Fruit fly (Drosophila melanogaster) whole organism, embryonic: ENCODE results near the gene Pdzd8.
A peak's percentile ranks its signal among the peaks of the same experiment; 100 is the strongest.

Experiments
- C15 ChIP-seq: fragments of 200-800 bp; sonication (Bioruptor generic); IDR thresholded peaks from 3 replicates; pipeline ENCODE4 v1.3.6; 2022; ENCODE audit warnings: missing biosample characterization, missing genetic modification characterization
- CG10147 ChIP-seq: fragments of 200-800 bp; sonication (Bioruptor generic); optimal IDR thresholded peaks from 2 replicates; lab custom pipeline; 2019; ENCODE audit warnings: missing biosample characterization, mild to moderate bottlenecking, missing genetic modification characterization, moderate library complexity
- CG10366 ChIP-seq: fragments of 200-800 bp; sonication (Bioruptor generic); IDR thresholded peaks from 2 replicates; pipeline ENCODE4 v1.3.6; 2022; ENCODE audit warnings: missing biosample characterization, missing genetic modification characterization
- CG12219 ChIP-seq: fragments of 200-800 bp; sonication (Bioruptor generic); optimal IDR thresholded peaks from 3 replicates; lab custom pipeline; 2018; ENCODE audit warnings: missing biosample characterization, mild to moderate bottlenecking, missing genetic modification characterization
- CG12659 ChIP-seq: fragments of 200-800 bp; sonication (Bioruptor generic); optimal IDR thresholded peaks from 3 replicates; lab custom pipeline; 2017; ENCODE audit warnings: mild to moderate bottlenecking, missing biosample characterization, missing genetic modification reagents, missing genetic modification characterization
- CG12769 ChIP-seq: fragments of 200-800 bp; sonication (Bioruptor generic); optimal IDR thresholded peaks from 2 replicates; lab custom pipeline; 2019; ENCODE audit warnings: missing biosample characterization, mild to moderate bottlenecking, missing genetic modification characterization, moderate library complexity
- CG15696 ChIP-seq: fragments of 200-800 bp; sonication (Bioruptor generic); optimal IDR thresholded peaks from 2 replicates; lab custom pipeline; 2019; ENCODE audit warnings: missing biosample characterization, mild to moderate bottlenecking, missing genetic modification characterization, moderate library complexity
- CG18262 ChIP-seq: fragments of 200-800 bp; optimal IDR thresholded peaks from 3 replicates; lab custom pipeline; 2019; ENCODE audit warnings: missing biosample characterization, mild to moderate bottlenecking, missing genetic modification characterization, moderate library complexity
- CG18619 ChIP-seq: fragments of 200-800 bp; sonication (Bioruptor generic); optimal IDR thresholded peaks from 3 replicates; lab custom pipeline; 2017; ENCODE audit warnings: missing biosample characterization, mild to moderate bottlenecking, missing genetic modification characterization
- CG3065 ChIP-seq: fragments of 200-800 bp; sonication (Bioruptor generic); optimal IDR thresholded peaks from 2 replicates; lab custom pipeline; 2016; ENCODE audit warnings: missing biosample characterization, missing genetic modification characterization
- CG33213 ChIP-seq: fragments of 200-800 bp; sonication (Bioruptor generic); optimal IDR thresholded peaks from 3 replicates; lab custom pipeline; 2016; ENCODE audit warnings: missing biosample characterization, missing genetic modification characterization
- CG3407 ChIP-seq: fragments of 200-800 bp; sonication (Bioruptor generic); optimal IDR thresholded peaks from 2 replicates; lab custom pipeline; 2018; ENCODE audit warnings: missing biosample characterization, mild to moderate bottlenecking, missing genetic modification characterization
- CG4730 ChIP-seq: fragments of 200-800 bp; sonication (Bioruptor generic); IDR thresholded peaks from 2 replicates; pipeline ENCODE4 v1.3.6; 2022; ENCODE audit warnings: missing biosample characterization, missing genetic modification characterization
- CG4854 ChIP-seq: fragments of 200-800 bp; sonication (Bioruptor generic); optimal IDR thresholded peaks from 2 replicates; lab custom pipeline; 2016; ENCODE audit warnings: missing biosample characterization, missing genetic modification characterization, inconsistent platforms
- CG5953 ChIP-seq: fragments of 200-800 bp; sonication (Bioruptor generic); IDR thresholded peaks from 2 replicates; pipeline ENCODE4 v1.3.6; 2022; ENCODE audit warnings: missing biosample characterization, missing genetic modification characterization
- CG9932 ChIP-seq: fragments of 200-800 bp; sonication (Bioruptor generic); IDR thresholded peaks from 2 replicates; pipeline ENCODE4 v1.3.6; 2022; ENCODE audit warnings: missing biosample characterization, missing genetic modification characterization
- CrebB ChIP-seq: fragments of 200-800 bp; sonication (Bioruptor generic); optimal IDR thresholded peaks from 3 replicates; lab custom pipeline; 2018; ENCODE audit warnings: missing biosample characterization, mild to moderate bottlenecking, missing genetic modification characterization
- Deaf1 ChIP-seq: fragments of 200-800 bp; optimal IDR thresholded peaks from 3 replicates; lab custom pipeline; 2019; ENCODE audit warnings: missing biosample characterization, mild to moderate bottlenecking, missing genetic modification characterization, moderate library complexity
- Dll ChIP-seq: fragments of 200-800 bp; sonication (Bioruptor generic); IDR thresholded peaks from 4 replicates; pipeline ENCODE4 v1.3.6; 2022; ENCODE audit warnings: missing biosample characterization, missing genetic modification characterization; ENCODE audit not compliant: partially characterized antibody
- Doc2 ChIP-seq: fragments of 200-800 bp; sonication (Bioruptor generic); IDR thresholded peaks from 2 replicates; pipeline ENCODE4 v1.3.6; 2022; ENCODE audit warnings: missing biosample characterization, missing genetic modification characterization
- Fer2 ChIP-seq: fragments of 200-800 bp; sonication (Bioruptor generic); optimal IDR thresholded peaks from 2 replicates; lab custom pipeline; 2018; ENCODE audit warnings: missing biosample characterization, mild to moderate bottlenecking, missing genetic modification characterization, moderate library complexity
- HmgZ ChIP-seq: fragments of 200-800 bp; sonication (Bioruptor generic); optimal IDR thresholded peaks from 2 replicates; lab custom pipeline; 2018; ENCODE audit warnings: missing biosample characterization, mild to moderate bottlenecking, missing genetic modification characterization
- Kr ChIP-seq: fragments of 200-800 bp; sonication (Bioruptor generic); optimal IDR thresholded peaks from 2 replicates; lab custom pipeline; 2017; ENCODE audit warnings: missing biosample characterization, mild to moderate bottlenecking, missing genetic modification characterization
- Lim3 ChIP-seq: fragments of 200-800 bp; sonication (Bioruptor generic); IDR thresholded peaks from 2 replicates; pipeline ENCODE4 v1.3.6; 2022; ENCODE audit warnings: missing biosample characterization, missing genetic modification characterization
- Lpt ChIP-seq: fragments of >200 bp; optimal IDR thresholded peaks from 2 replicates; lab custom pipeline; 2018; ENCODE audit warnings: missing biosample characterization, missing genetic modification characterization
- Nf-YB ChIP-seq: fragments of 200-800 bp; sonication (Bioruptor generic); optimal IDR thresholded peaks from 3 replicates; lab custom pipeline; 2019; ENCODE audit warnings: missing biosample characterization, mild to moderate bottlenecking, missing genetic modification characterization, moderate library complexity
- Oli ChIP-seq: fragments of 200-800 bp; sonication (Bioruptor generic); optimal IDR thresholded peaks from 2 replicates; lab custom pipeline; 2018; ENCODE audit warnings: missing biosample characterization, mild to moderate bottlenecking, missing genetic modification characterization, moderate library complexity
- Optix ChIP-seq: fragments of 200-800 bp; sonication (Bioruptor generic); IDR thresholded peaks from 3 replicates; pipeline ENCODE4 v1.3.6; 2022; ENCODE audit warnings: missing biosample characterization, missing genetic modification characterization
- PHDP ChIP-seq: fragments of 200-800 bp; sonication (Bioruptor generic); optimal IDR thresholded peaks from 3 replicates; lab custom pipeline; 2018; ENCODE audit warnings: missing biosample characterization, mild to moderate bottlenecking, missing genetic modification characterization, moderate library complexity
- Xrp1 ChIP-seq: fragments of 200-800 bp; sonication (Bioruptor generic); IDR thresholded peaks from 2 replicates; pipeline ENCODE4 v1.3.6; 2022; ENCODE audit warnings: missing biosample characterization, missing genetic modification characterization
- ac ChIP-seq: fragments of 200-800 bp; sonication (Bioruptor generic); optimal IDR thresholded peaks from 3 replicates; lab custom pipeline; 2017; ENCODE audit warnings: missing biosample characterization, mild to moderate bottlenecking, missing genetic modification characterization
- ato ChIP-seq: fragments of 200-800 bp; sonication (Bioruptor generic); IDR thresholded peaks from 2 replicates; pipeline ENCODE4 v1.3.6; 2022; ENCODE audit warnings: missing biosample characterization, missing genetic modification characterization; ENCODE audit not compliant: partially characterized antibody
- bab2 ChIP-seq: fragments of 200-800 bp; sonication (Bioruptor generic); optimal IDR thresholded peaks from 2 replicates; lab custom pipeline; 2016; ENCODE audit warnings: missing biosample characterization, missing genetic modification characterization
- bbx ChIP-seq: fragments of 200-800 bp; sonication (Bioruptor generic); IDR thresholded peaks from 2 replicates; pipeline ENCODE4 v1.3.6; 2022; ENCODE audit warnings: missing biosample characterization, missing genetic modification characterization; ENCODE audit not compliant: partially characterized antibody
- cas ChIP-seq: fragments of 200-800 bp; sonication (Bioruptor generic); IDR thresholded peaks from 2 replicates; pipeline ENCODE4 v1.3.6; 2022; ENCODE audit warnings: missing biosample characterization, missing genetic modification characterization
- cato ChIP-seq: fragments of 200-800 bp; sonication (Bioruptor generic); optimal IDR thresholded peaks from 2 replicates; lab custom pipeline; 2016; ENCODE audit warnings: missing biosample characterization, missing genetic modification characterization, borderline replicate concordance
- dm ChIP-seq: fragments of 200-800 bp; sonication (Bioruptor generic); optimal IDR thresholded peaks from 3 replicates; lab custom pipeline; 2016; ENCODE audit warnings: missing biosample characterization, missing genetic modification characterization
- eyg ChIP-seq: fragments of 200-800 bp; sonication (Bioruptor generic); optimal IDR thresholded peaks from 3 replicates; lab custom pipeline; 2016; ENCODE audit warnings: missing biosample characterization, missing genetic modification characterization
- gcm ChIP-seq: fragments of 200-800 bp; sonication (Bioruptor generic); optimal IDR thresholded peaks from 2 replicates; lab custom pipeline; 2019; ENCODE audit warnings: missing biosample characterization, mild to moderate bottlenecking, missing genetic modification characterization, moderate library complexity
- h ChIP-seq: fragments of >200 bp; optimal IDR thresholded peaks from 2 replicates; lab custom pipeline; 2017
- ham ChIP-seq: fragments of 200-800 bp; sonication (Bioruptor generic); IDR thresholded peaks from 2 replicates; pipeline ENCODE4 v1.3.6; 2022; ENCODE audit warnings: missing biosample characterization, missing genetic modification characterization
- hth ChIP-seq: fragments of >200 bp; optimal IDR thresholded peaks from 2 replicates; lab custom pipeline; 2017; ENCODE audit warnings: inconsistent platforms
- inv ChIP-seq: fragments of 200-800 bp; sonication (Bioruptor generic); IDR thresholded peaks from 2 replicates; pipeline ENCODE4 v1.3.6; 2022; ENCODE audit warnings: missing biosample characterization, missing genetic modification characterization; ENCODE audit not compliant: partially characterized antibody
- nmo ChIP-seq: fragments of 200-800 bp; sonication (Bioruptor generic); optimal IDR thresholded peaks from 2 replicates; lab custom pipeline; 2018; ENCODE audit warnings: missing biosample characterization, mild to moderate bottlenecking, missing genetic modification characterization, moderate library complexity
- pb ChIP-seq: fragments of 200-800 bp; sonication (Bioruptor generic); optimal IDR thresholded peaks from 3 replicates; lab custom pipeline; 2016; ENCODE audit warnings: missing biosample characterization, missing genetic modification characterization
- peb ChIP-seq: fragments of 200-800 bp; sonication (Bioruptor generic); IDR thresholded peaks from 2 replicates; pipeline ENCODE4 v1.3.6; 2022; ENCODE audit warnings: missing biosample characterization, missing genetic modification characterization
- pnt ChIP-seq: fragments of 200-800 bp; sonication (Bioruptor generic); optimal IDR thresholded peaks from 3 replicates; lab custom pipeline; 2016; ENCODE audit warnings: missing biosample characterization, missing genetic modification characterization
- run ChIP-seq: fragments of 200-800 bp; sonication (Bioruptor generic); optimal IDR thresholded peaks from 3 replicates; lab custom pipeline; 2018; ENCODE audit warnings: missing biosample characterization, mild to moderate bottlenecking, missing genetic modification characterization
- salm ChIP-seq: fragments of 200-800 bp; sonication (Bioruptor generic); optimal IDR thresholded peaks from 2 replicates; lab custom pipeline; 2018; ENCODE audit warnings: missing biosample characterization, mild to moderate bottlenecking, missing genetic modification characterization
- tll ChIP-seq, 2 experiments: fragments of 200-800 bp in 1 of 2; fragments of >200 bp in 1 of 2; sonication (Bioruptor generic) in 1 of 2; optimal IDR thresholded peaks; 2 replicates each; lab custom pipeline; 2017 to 2019; ENCODE audit warnings: missing biosample characterization in 2 of 2, missing genetic modification characterization in 2 of 2, mild to moderate bottlenecking in 1 of 2, moderate library complexity in 1 of 2
- zen ChIP-seq: fragments of 200-800 bp; sonication (Bioruptor generic); optimal IDR thresholded peaks from 3 replicates; lab custom pipeline; 2018; ENCODE audit warnings: missing biosample characterization, mild to moderate bottlenecking, missing genetic modification characterization, moderate library complexity

Pdzd8 gene

DNA sequence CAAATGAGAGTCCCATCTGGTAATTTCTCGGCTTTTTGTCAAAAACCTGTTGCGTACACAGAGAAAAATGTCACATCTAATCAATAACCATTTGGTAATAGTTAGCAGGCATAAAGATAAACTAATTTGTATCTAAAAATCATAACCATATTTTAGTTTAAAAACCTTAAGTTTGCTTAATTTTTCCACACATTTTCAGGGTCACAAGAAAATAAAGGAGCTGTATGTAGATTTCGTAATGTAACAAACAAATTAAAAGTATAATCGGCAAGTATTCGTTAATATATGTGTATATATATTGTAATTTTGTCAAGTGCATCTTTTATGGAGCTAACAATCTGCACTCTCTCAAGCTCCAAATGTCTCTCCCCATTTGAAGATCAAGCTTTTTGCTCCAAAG lies 9.7 kb downstream of the Pdzd8 start (continued):
- peak; percentile 63 for TF ChIP-seq pnt
- TF ChIP-seq peb (GFP tag; lab: Robert Waterston, UW), result peak; percentile 74
- TF ChIP-seq ac, result no peak
- TF ChIP-seq pb (GFP tag; lab: Kevin White, UChicago), result peak; percentile 28
- TF ChIP-seq HmgZ (tag; lab: Kevin White, UChicago), result peak; percentile 85
- TF ChIP-seq CrebB (tag; lab: Kevin White, UChicago), result peak; percentile 86
- peak; percentile 88 for TF ChIP-seq run (tag; lab: Kevin White, UChicago)
- no peak for TF ChIP-seq Kr (GFP tag; lab: Kevin White, UChicago)
- peak; percentile 79 for TF ChIP-seq CG3407 (GFP tag; lab: Kevin White, UChicago)
- TF ChIP-seq CG9932 (GFP tag; lab: Robert Waterston, UW), result peak; percentile 86
- TF ChIP-seq cas (GFP tag; lab: Robert Waterston, UW), result peak; percentile 80
- peak; percentile 84 for TF ChIP-seq CG18619 (GFP tag; lab: Kevin White, UChicago)
- TF ChIP-seq gcm (GFP tag; lab: Kevin White, UChicago), result peak; percentile 86
- no peak for TF ChIP-seq bbx
- peak; percentile 73; the same call in 1 of the 2 replicates for TF ChIP-seq CG5953 (GFP tag; lab: Robert Waterston, UW)
- TF ChIP-seq CG33213, result peak; percentile 29
- TF ChIP-seq Xrp1 (GFP tag; lab: Robert Waterston, UW), result peak; percentile 89
- TF ChIP-seq Fer2 (tag; lab: Kevin White, UChicago), result peak; percentile 78
- TF ChIP-seq CG3065, result peak; percentile 13
- TF ChIP-seq salm (tag; lab: Kevin White, UChicago), result peak; percentile 84
- TF ChIP-seq CG12219 (GFP tag; lab: Kevin White, UChicago), result peak; percentile 89
- peak; percentile 84 for TF ChIP-seq bab2
- TF ChIP-seq CG15696 (tag; lab: Kevin White, UChicago), result peak; percentile 58
- peak; percentile 76 for TF ChIP-seq zen (tag; lab: Kevin White, UChicago)
- no peak for TF ChIP-seq inv
- TF ChIP-seq Deaf1 (tag; lab: Kevin White, UChicago), result peak; percentile 72
- peak; percentile 58 for TF ChIP-seq dm (GFP tag; lab: Kevin White, UChicago)
- TF ChIP-seq C15 (GFP tag; lab: Robert Waterston, UW), result peak; percentile 62; the same call in 1 of the 3 replicates
- TF ChIP-seq Lim3 (GFP tag; lab: Robert Waterston, UW), result 0 out of 2 replicates have a peak, but pooled peaks have one; percentile 22
- TF ChIP-seq Oli (tag; lab: Kevin White, UChicago), result peak; percentile 93
- TF ChIP-seq ato, result no peak
- TF ChIP-seq eyg, result peak; percentile 71
- TF ChIP-seq PHDP (tag; lab: Kevin White, UChicago), result peak; percentile 94
- peak; percentile 79 for TF ChIP-seq Nf-YB
- TF ChIP-seq Lpt, result no peak
- peak; percentile 84 for TF ChIP-seq CG4730
- no peak for TF ChIP-seq tll (GFP tag; optimal IDR thresholded peaks at IDR 0.05; lab: Kevin White, UChicago)
- TF ChIP-seq CG10147 (GFP tag; lab: Kevin White, UChicago), result peak; percentile 92
- TF ChIP-seq Optix (GFP tag; lab: Robert Waterston, UW), result no peak
- TF ChIP-seq CG12769 (tag; lab: Kevin White, UChicago), result peak; percentile 82
- peak; percentile 96 for TF ChIP-seq CG18262
- peak; percentile 97 for TF ChIP-seq nmo
- TF ChIP-seq hth (lab: Kevin White, UChicago), result no peak
- peak; percentile 72 for TF ChIP-seq CG10366 (GFP tag; lab: Robert Waterston, UW)
- TF ChIP-seq Doc2 (GFP tag; lab: Robert Waterston, UW), result no peak; the same call in 1 of the 2 replicates
- TF ChIP-seq CG4854, result peak; percentile 65
- peak; percentile 88 for TF ChIP-seq CG12659 (GFP tag; lab: Kevin White, UChicago)
- no peak for TF ChIP-seq ham
- no peak for TF ChIP-seq h (lab: Kevin White, UChicago)
- TF ChIP-seq cato, result peak; percentile 81
- no peak for TF ChIP-seq Dll
